Worm (Caenorhabditis elegans): Measurements from ENCODE around the gene sri-18.

- TF ChIP-seq egl-44 (GFP tag; IDR thresholded peaks at IDR 0.05) (no peak), nhr-120 (GFP tag; IDR thresholded peaks at IDR 0.05) (no peak), efl-1 (GFP tag; optimal IDR thresholded peaks at IDR 0.05) (no peak), athp-1 (tag; optimal IDR thresholded peaks at IDR 0.05) (no peak), K11D2.4 (GFP tag; IDR thresholded peaks at IDR 0.05) (no peak), rpc-1 (optimal IDR thresholded peaks at IDR 0.05) (no peak), rpc-1 (tag; optimal IDR thresholded peaks at IDR 0.05) (no peak), mes-4 (tag; optimal IDR thresholded peaks at IDR 0.05) (no peak), unc-62 (GFP tag; optimal IDR thresholded peaks at IDR 0.05) (no peak), him-1 (tag; optimal IDR thresholded peaks at IDR 0.05) (no peak), sptf-2 (GFP tag; optimal IDR thresholded peaks at IDR 0.05) (no peak), dpl-1 (GFP tag; optimal IDR thresholded peaks at IDR 0.05) (no peak)
Observed at ce11 chrV:10249515-10249914, 10.8 kb downstream of the sri-18 start.
